Worm (Caenorhabditis elegans) whole organism, late embryonic: ENCODE data around the gene H39E20.1.

ENCODE experiments used
- ama-1 ChIP-seq: fragments of 150-350 bp; optimal IDR thresholded peaks from 2 replicates; lab custom pipeline; 2014
- ceh-24 ChIP-seq: sonication (generic microtip); optimal IDR thresholded peaks from 2 replicates; lab custom pipeline; 2016; ENCODE audit warnings: mild to moderate bottlenecking, missing genetic modification characterization, missing compliant biosample characterization
- ceh-48 ChIP-seq: sonication (generic microtip); optimal IDR thresholded peaks from 2 replicates; lab custom pipeline; 2016; ENCODE audit warnings: missing genetic modification characterization, inconsistent platforms, missing compliant biosample characterization
- elt-2 ChIP-seq: sonication (generic microtip); optimal IDR thresholded peaks from 2 replicates; lab custom pipeline; 2016; ENCODE audit warnings: missing genetic modification reagents, missing genetic modification characterization, missing compliant biosample characterization
- hlh-8 ChIP-seq: sonication (generic microtip); optimal IDR thresholded peaks from 2 replicates; lab custom pipeline; 2016; ENCODE audit warnings: missing genotype, missing genetic modification characterization, missing compliant biosample characterization
- nhr-11 ChIP-seq: fragments of 150-350 bp; optimal IDR thresholded peaks from 2 replicates; lab custom pipeline; 2014; ENCODE audit warnings: missing biosample characterization, missing genetic modification characterization
- pqm-1 ChIP-seq: sonication (generic microtip); optimal IDR thresholded peaks from 2 replicates; lab custom pipeline; 2016; ENCODE audit warnings: missing genetic modification characterization, missing compliant biosample characterization
- ztf-16 ChIP-seq: sonication (generic microtip); optimal IDR thresholded peaks from 2 replicates; lab custom pipeline; 2017; ENCODE audit warnings: missing genetic modification characterization, missing compliant biosample characterization

DNA sequence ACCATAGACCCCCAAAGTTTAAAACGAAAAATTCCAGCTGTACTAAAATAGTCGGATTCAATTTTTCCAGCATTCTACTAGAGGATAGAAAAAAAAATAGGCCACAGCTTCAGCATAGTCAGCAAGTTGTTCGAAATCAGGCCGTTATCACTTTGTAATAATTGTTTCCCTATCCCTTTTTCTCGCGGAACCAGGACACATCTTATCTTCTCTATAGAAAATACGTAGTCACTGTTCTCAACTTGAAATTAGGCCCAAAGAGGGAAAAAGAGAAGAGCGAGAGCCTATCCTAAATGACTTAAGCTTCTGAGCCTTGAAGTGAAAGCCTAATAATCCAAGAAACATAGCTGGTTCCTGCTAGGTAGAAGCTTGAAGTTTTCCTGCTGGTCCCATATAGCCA lies 48.3 kb upstream of the H39E20.1 start:
- TF ChIP-seq pqm-1, result no peak
- TF ChIP-seq hlh-8, result no peak
- TF ChIP-seq ceh-48 (tag; lab: Kevin White, UChicago), result no peak
- TF ChIP-seq elt-2 (tag; lab: Kevin White, UChicago), result no peak
- no peak for TF ChIP-seq ztf-16
- TF ChIP-seq ceh-24 (tag; lab: Kevin White, UChicago), result no peak
- no peak for TF ChIP-seq nhr-11
- peak; percentile 2 for TF ChIP-seq ama-1
